Fruit fly (Drosophila melanogaster) whole organism, embryonic: Measurements from ENCODE around the gene sky.

ENCODE experiments used
- B-H1 ChIP-seq: fragments of 200-800 bp; sonication (Bioruptor generic); IDR thresholded peaks from 3 replicates; pipeline ENCODE4 v1.3.6; 2022; ENCODE audit warnings: missing biosample characterization, missing genetic modification characterization
- Bdp1 ChIP-seq: fragments of 200-800 bp; sonication (Bioruptor generic); optimal IDR thresholded peaks from 3 replicates; lab custom pipeline; 2016; ENCODE audit warnings: missing biosample characterization, missing genetic modification characterization
- Bgb ChIP-seq: fragments of 200-800 bp; sonication (Bioruptor generic); IDR thresholded peaks from 2 replicates; pipeline ENCODE4 v1.3.6; 2022; ENCODE audit warnings: missing biosample characterization, missing genetic modification characterization; ENCODE audit not compliant: partially characterized antibody
- BtbVII ChIP-seq: fragments of 200-800 bp; sonication (Bioruptor generic); optimal IDR thresholded peaks from 3 replicates; lab custom pipeline; 2017; ENCODE audit warnings: missing biosample characterization, mild to moderate bottlenecking, missing genetic modification characterization
- CG10209 ChIP-seq: fragments of 200-800 bp; sonication (Bioruptor generic); optimal IDR thresholded peaks from 3 replicates; lab custom pipeline; 2017; ENCODE audit warnings: missing biosample characterization, mild to moderate bottlenecking, missing genetic modification characterization, missing genetic modification reagents
- CG1024 ChIP-seq: fragments of 200-800 bp; sonication (Bioruptor generic); IDR thresholded peaks from 2 replicates; pipeline ENCODE4 v1.3.6; 2022; ENCODE audit warnings: missing biosample characterization, missing genetic modification characterization
- CG11723 ChIP-seq: fragments of 200-800 bp; sonication (Bioruptor generic); optimal IDR thresholded peaks from 2 replicates; lab custom pipeline; 2017; ENCODE audit warnings: missing biosample characterization, mild to moderate bottlenecking, missing genetic modification characterization
- CG1233 ChIP-seq: fragments of 200-800 bp; sonication (Bioruptor generic); optimal IDR thresholded peaks from 4 replicates; lab custom pipeline; 2018; ENCODE audit warnings: missing biosample characterization, mild to moderate bottlenecking, missing genetic modification characterization
- CG13894 ChIP-seq: fragments of 200-800 bp; sonication (Bioruptor generic); optimal IDR thresholded peaks from 3 replicates; lab custom pipeline; 2018; ENCODE audit warnings: missing biosample characterization, mild to moderate bottlenecking, missing genetic modification characterization, moderate library complexity
- CG15269 ChIP-seq: fragments of 200-800 bp; sonication (Bioruptor generic); optimal IDR thresholded peaks from 2 replicates; lab custom pipeline; 2018; ENCODE audit warnings: missing biosample characterization, mild to moderate bottlenecking, missing genetic modification characterization, moderate library complexity
- CG1602 ChIP-seq: fragments of 200-800 bp; sonication (Bioruptor generic); optimal IDR thresholded peaks from 3 replicates; lab custom pipeline; 2016; ENCODE audit warnings: missing biosample characterization, missing genetic modification characterization
- CG1647 ChIP-seq: fragments of 200-800 bp; sonication (Bioruptor generic); optimal IDR thresholded peaks from 3 replicates; lab custom pipeline; 2016; ENCODE audit warnings: missing biosample characterization, missing genetic modification characterization
- CG17385 ChIP-seq: fragments of 200-800 bp; sonication (Bioruptor generic); optimal IDR thresholded peaks from 3 replicates; lab custom pipeline; 2018; ENCODE audit warnings: missing biosample characterization, mild to moderate bottlenecking, missing genetic modification characterization
- CG2116 ChIP-seq: fragments of 200-800 bp; sonication (Bioruptor generic); optimal IDR thresholded peaks from 3 replicates; lab custom pipeline; 2018; ENCODE audit warnings: missing biosample characterization, mild to moderate bottlenecking, missing genetic modification characterization
- CG30403 ChIP-seq: fragments of 200-800 bp; sonication (Bioruptor generic); optimal IDR thresholded peaks from 3 replicates; lab custom pipeline; 2016; ENCODE audit warnings: missing biosample characterization, missing genetic modification characterization
- CG31224 ChIP-seq: fragments of 200-800 bp; sonication (Bioruptor generic); IDR thresholded peaks from 2 replicates; pipeline ENCODE4 v1.3.6; 2022; ENCODE audit warnings: missing biosample characterization, missing genetic modification characterization
- CG7839 ChIP-seq: fragments of 200-800 bp; sonication (Bioruptor generic); optimal IDR thresholded peaks from 3 replicates; lab custom pipeline; 2018; ENCODE audit warnings: missing biosample characterization, mild to moderate bottlenecking, missing genetic modification characterization, moderate library complexity
- CG8924 ChIP-seq: fragments of 200-800 bp; optimal IDR thresholded peaks from 3 replicates; lab custom pipeline; 2019; ENCODE audit warnings: missing biosample characterization, mild to moderate bottlenecking, missing genetic modification characterization, moderate library complexity
- CG9932 ChIP-seq: fragments of 200-800 bp; sonication (Bioruptor generic); IDR thresholded peaks from 2 replicates; pipeline ENCODE4 v1.3.6; 2022; ENCODE audit warnings: missing biosample characterization, missing genetic modification characterization
- CkIIα-i1 ChIP-seq: fragments of 200-800 bp; sonication (Bioruptor generic); IDR thresholded peaks from 2 replicates; pipeline ENCODE4 v1.3.6; 2022; ENCODE audit warnings: missing biosample characterization, missing genetic modification characterization
- CrebB ChIP-seq: fragments of 200-800 bp; sonication (Bioruptor generic); optimal IDR thresholded peaks from 3 replicates; lab custom pipeline; 2018; ENCODE audit warnings: missing biosample characterization, mild to moderate bottlenecking, missing genetic modification characterization
- Dip2 ChIP-seq: fragments of 200-800 bp; sonication (Bioruptor generic); IDR thresholded peaks from 2 replicates; pipeline ENCODE4 v1.3.6; 2022; ENCODE audit warnings: missing biosample characterization, missing genetic modification characterization
- Elba2 ChIP-seq: fragments of 200-800 bp; sonication (Bioruptor generic); optimal IDR thresholded peaks from 3 replicates; lab custom pipeline; 2016; ENCODE audit warnings: missing biosample characterization, missing genetic modification characterization
- HLH54F ChIP-seq: fragments of 200-800 bp; sonication (Bioruptor generic); optimal IDR thresholded peaks from 3 replicates; lab custom pipeline; 2016; ENCODE audit warnings: missing biosample characterization, missing genetic modification characterization
- Optix ChIP-seq: fragments of 200-800 bp; sonication (Bioruptor generic); IDR thresholded peaks from 3 replicates; pipeline ENCODE4 v1.3.6; 2022; ENCODE audit warnings: missing biosample characterization, missing genetic modification characterization
- Poxn ChIP-seq: fragments of 200-800 bp; sonication (Bioruptor generic); IDR thresholded peaks from 2 replicates; pipeline ENCODE4 v1.3.6; 2022; ENCODE audit warnings: missing biosample characterization, missing genetic modification characterization
- bab2 ChIP-seq: fragments of 200-800 bp; sonication (Bioruptor generic); optimal IDR thresholded peaks from 2 replicates; lab custom pipeline; 2016; ENCODE audit warnings: missing biosample characterization, missing genetic modification characterization
- bbx ChIP-seq: fragments of 200-800 bp; sonication (Bioruptor generic); IDR thresholded peaks from 2 replicates; pipeline ENCODE4 v1.3.6; 2022; ENCODE audit warnings: missing biosample characterization, missing genetic modification characterization; ENCODE audit not compliant: partially characterized antibody
- bcd ChIP-seq: fragments of 200-800 bp; sonication (Bioruptor generic); optimal IDR thresholded peaks from 2 replicates; lab custom pipeline; 2017; ENCODE audit warnings: missing biosample characterization, mild to moderate bottlenecking, missing genetic modification characterization
- chm ChIP-seq: fragments of 200-800 bp; sonication (Bioruptor generic); IDR thresholded peaks from 2 replicates; pipeline ENCODE4 v1.3.6; 2022; ENCODE audit warnings: missing biosample characterization, missing genetic modification characterization
- dm ChIP-seq: fragments of 200-800 bp; sonication (Bioruptor generic); optimal IDR thresholded peaks from 3 replicates; lab custom pipeline; 2016; ENCODE audit warnings: missing biosample characterization, missing genetic modification characterization
- ems ChIP-seq: fragments of 200-800 bp; sonication (Bioruptor generic); optimal IDR thresholded peaks from 3 replicates; lab custom pipeline; 2016; ENCODE audit warnings: missing biosample characterization, missing genetic modification characterization
- fd102C ChIP-seq: fragments of 200-800 bp; sonication (Bioruptor generic); optimal IDR thresholded peaks from 2 replicates; lab custom pipeline; 2018; ENCODE audit warnings: missing biosample characterization, mild to moderate bottlenecking, missing genetic modification characterization, moderate library complexity
- hbn ChIP-seq: fragments of 200-800 bp; sonication (Bioruptor generic); IDR thresholded peaks from 2 replicates; pipeline ENCODE4 v1.3.6; 2022; ENCODE audit warnings: missing biosample characterization, missing genetic modification characterization; ENCODE audit not compliant: partially characterized antibody
- her ChIP-seq: fragments of 200-800 bp; sonication (Bioruptor generic); optimal IDR thresholded peaks from 2 replicates; lab custom pipeline; 2016; ENCODE audit warnings: missing biosample characterization, missing genetic modification characterization
- jumu ChIP-seq: fragments of 200-800 bp; sonication (Bioruptor generic); optimal IDR thresholded peaks from 3 replicates; lab custom pipeline; 2016; ENCODE audit warnings: missing biosample characterization, missing genetic modification characterization
- kni ChIP-seq: fragments of 200-800 bp; sonication (Bioruptor generic); optimal IDR thresholded peaks from 3 replicates; lab custom pipeline; 2017; ENCODE audit warnings: mild to moderate bottlenecking, missing biosample characterization, missing genetic modification reagents, missing genetic modification characterization
- luna ChIP-seq: fragments of 200-800 bp; sonication (Bioruptor generic); optimal IDR thresholded peaks from 2 replicates; lab custom pipeline; 2016; ENCODE audit warnings: missing biosample characterization, missing genetic modification characterization
- phol ChIP-seq: fragments of 200-800 bp; sonication (Bioruptor generic); optimal IDR thresholded peaks from 3 replicates; lab custom pipeline; 2018; ENCODE audit warnings: missing biosample characterization, mild to moderate bottlenecking, missing genetic modification characterization, moderate library complexity
- ranshi ChIP-seq: fragments of 200-800 bp; sonication (Bioruptor generic); IDR thresholded peaks from 2 replicates; pipeline ENCODE4 v1.3.6; 2022; ENCODE audit warnings: missing biosample characterization, missing genetic modification characterization
- rib ChIP-seq: fragments of 200-800 bp; sonication (Bioruptor generic); IDR thresholded peaks from 2 replicates; pipeline ENCODE4 v1.3.6; 2022; ENCODE audit warnings: missing biosample characterization, missing genetic modification characterization
- sens ChIP-seq: fragments of 200-800 bp; sonication (Bioruptor generic); peaks from one replicate; lab custom pipeline; 2016; ENCODE audit warnings: missing biosample characterization, missing genetic modification characterization
- slou ChIP-seq: fragments of 200-800 bp; sonication (Bioruptor generic); optimal IDR thresholded peaks from 3 replicates; lab custom pipeline; 2016; ENCODE audit warnings: missing biosample characterization, missing genetic modification characterization
- sqz ChIP-seq: fragments of 200-800 bp; sonication (Bioruptor generic); optimal IDR thresholded peaks from 3 replicates; lab custom pipeline; 2018; ENCODE audit warnings: missing biosample characterization, mild to moderate bottlenecking, missing genetic modification characterization
- tin ChIP-seq: fragments of 200-800 bp; sonication (Bioruptor generic); optimal IDR thresholded peaks from 3 replicates; lab custom pipeline; 2016; ENCODE audit warnings: missing biosample characterization, missing genetic modification characterization
- tll ChIP-seq, 2 experiments: fragments of 200-800 bp in 1 of 2; fragments of >200 bp in 1 of 2; sonication (Bioruptor generic) in 1 of 2; optimal IDR thresholded peaks; 2 replicates each; lab custom pipeline; 2017 to 2019; ENCODE audit warnings: missing biosample characterization in 2 of 2, missing genetic modification characterization in 2 of 2, mild to moderate bottlenecking in 1 of 2, moderate library complexity in 1 of 2
- tna ChIP-seq: fragments of 200-800 bp; sonication (Bioruptor generic); IDR thresholded peaks from 2 replicates; pipeline ENCODE4 v1.3.6; 2022; ENCODE audit warnings: missing biosample characterization, missing genetic modification characterization; ENCODE audit not compliant: partially characterized antibody
- zf30C ChIP-seq: fragments of 200-800 bp; sonication (Bioruptor generic); optimal IDR thresholded peaks from 3 replicates; lab custom pipeline; 2018; ENCODE audit warnings: missing biosample characterization, mild to moderate bottlenecking, missing genetic modification characterization
- zfh1 ChIP-seq: fragments of 200-800 bp; sonication (Bioruptor generic); IDR thresholded peaks from 3 replicates; pipeline ENCODE4 v1.3.6; 2022; ENCODE audit warnings: missing biosample characterization, missing genetic modification characterization

sky gene

DNA sequence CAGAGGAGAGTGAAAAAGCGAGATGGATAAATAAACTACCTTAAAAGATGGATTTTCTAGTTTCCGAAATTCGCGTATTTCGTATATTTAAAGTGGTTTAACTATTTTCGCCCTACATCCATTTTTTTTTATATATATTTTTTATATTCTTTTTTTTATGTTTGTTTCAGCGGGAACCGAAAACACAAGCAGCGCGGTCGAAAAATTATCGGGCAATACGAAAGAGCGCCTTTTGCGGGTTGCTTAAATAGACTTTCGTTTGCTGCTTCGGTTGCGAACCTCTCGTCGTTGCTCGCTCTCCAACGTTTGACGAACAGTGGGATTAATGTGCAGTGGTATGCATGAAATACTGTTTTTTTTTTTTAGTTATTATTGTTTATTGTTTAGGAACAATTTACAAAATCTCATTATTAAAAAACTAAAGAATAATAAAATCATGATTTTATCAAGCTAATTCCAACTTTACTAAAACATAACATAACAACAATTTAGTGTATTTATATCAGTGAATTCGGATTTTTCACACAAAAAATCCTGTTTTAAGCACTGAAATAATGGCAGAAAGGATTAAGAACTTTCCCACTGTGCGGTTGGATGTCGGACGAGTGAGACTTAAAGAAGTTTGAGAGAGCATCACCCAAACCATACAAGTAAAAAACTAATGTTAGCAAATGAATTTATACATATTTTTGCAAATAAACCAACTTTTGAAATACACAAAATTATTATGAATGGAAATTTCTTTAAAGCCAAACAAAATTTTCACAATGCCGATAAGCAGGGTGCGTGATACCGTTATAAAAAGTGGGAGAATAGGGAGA, 1.3 kb downstream of the sky start (continued):
- TF ChIP-seq jumu (GFP tag; lab: Kevin White, UChicago) (no peak), CG15269 (tag; lab: Kevin White, UChicago) (peak; percentile 81), tna (no peak), CG17385 (GFP tag; lab: Kevin White, UChicago) (peak; percentile 54), CG7839 (tag; lab: Kevin White, UChicago) (peak; percentile 86), hbn (no peak), CG1602 (GFP tag; lab: Kevin White, UChicago) (peak; percentile 52), dm (GFP tag; lab: Kevin White, UChicago) (no peak), CG10209 (GFP tag; lab: Kevin White, UChicago) (peak; percentile 65), B-H1 (GFP tag; lab: Robert Waterston, UW) (peak; percentile 86), ems (GFP tag; lab: Kevin White, UChicago) (no peak), CG13894 (peak; percentile 92), CkIIα-i1 (GFP tag; lab: Robert Waterston, UW) (no peak), CrebB (no peak), BtbVII (GFP tag; lab: Kevin White, UChicago) (peak; percentile 96), chm (GFP tag; lab: Robert Waterston, UW) (peak; percentile 55; the same call in 1 of the 2 replicates), CG2116 (GFP tag; lab: Kevin White, UChicago) (no peak), HLH54F (GFP tag; lab: Kevin White, UChicago) (peak; percentile 44), luna (no peak), Poxn (GFP tag; lab: Robert Waterston, UW) (no peak), Bdp1 (GFP tag; lab: Kevin White, UChicago) (peak; percentile 1), kni (GFP tag; lab: Kevin White, UChicago) (peak; percentile 26), CG8924 (tag; lab: Kevin White, UChicago) (peak; percentile 73), CG1647 (GFP tag; lab: Kevin White, UChicago) (no peak), CG31224 (GFP tag; lab: Robert Waterston, UW) (peak; percentile 89), her (no peak), slou (GFP tag; lab: Kevin White, UChicago) (peak; percentile 5), fd102C (GFP tag; lab: Kevin White, UChicago) (no peak), bab2 (GFP tag; lab: Kevin White, UChicago) (no peak), tll (GFP tag; optimal IDR thresholded peaks at IDR 0.05; lab: Kevin White, UChicago) (no peak), bcd (GFP tag; lab: Kevin White, UChicago) (peak; percentile 90), CG1233 (GFP tag; lab: Kevin White, UChicago) (peak; percentile 95), Optix (GFP tag; lab: Robert Waterston, UW) (0 out of 3 replicates have a peak, but pooled peaks have one; percentile 16), zf30C (GFP tag; lab: Kevin White, UChicago) (no peak), CG9932 (GFP tag; lab: Robert Waterston, UW) (no peak), sens (GFP tag; lab: Kevin White, UChicago) (peak; percentile 95), zfh1 (GFP tag; lab: Robert Waterston, UW) (peak; percentile 55; the same call in 2 of the 3 replicates), sqz (peak; percentile 91), phol (peak; percentile 96), CG30403 (GFP tag; lab: Kevin White, UChicago) (peak; percentile 85), CG11723 (peak; percentile 17), rib (GFP tag; lab: Robert Waterston, UW) (no peak), Bgb (GFP tag; lab: Robert Waterston, UW) (no peak), tin (GFP tag; lab: Kevin White, UChicago) (peak; percentile 58), Elba2 (no peak), bbx (GFP tag; lab: Robert Waterston, UW) (no peak), Dip2 (GFP tag; lab: Robert Waterston, UW) (0 out of 2 replicates have a peak, but pooled peaks have one; percentile 30), CG1024 (GFP tag; lab: Robert Waterston, UW) (no peak; the same call in 1 of the 2 replicates), ranshi (GFP tag; lab: Robert Waterston, UW) (peak; percentile 88)
